Worm (Caenorhabditis elegans): ENCODE results near the gene Y47D7A.11.

ce11 chrV:4447637-4448036 is 19.5 kb upstream of the Y47D7A.11 start:
- TF ChIP-seq lim-7 (GFP tag; IDR thresholded peaks at IDR 0.05) (no peak), jun-1 (tag; optimal IDR thresholded peaks at IDR 0.05) (no peak), hif-1 (tag; optimal IDR thresholded peaks at IDR 0.05) (no peak)

Measured in whole organism, L4 larva.